Fruit fly (Drosophila melanogaster) whole organism, embryonic: ENCODE data around the gene ND-39.

ENCODE experiments used
- Adf1 ChIP-seq: fragments of 200-800 bp; sonication (Bioruptor generic); IDR thresholded peaks from 2 replicates; pipeline ENCODE4 v1.3.6; 2022; ENCODE audit warnings: missing biosample characterization, missing genetic modification characterization
- Antp ChIP-seq: fragments of 200-800 bp; sonication (Bioruptor generic); optimal IDR thresholded peaks from 3 replicates; lab custom pipeline; 2016; ENCODE audit warnings: missing biosample characterization, missing genetic modification characterization
- Asciz ChIP-seq: fragments of 200-800 bp; sonication (Bioruptor generic); optimal IDR thresholded peaks from 2 replicates; lab custom pipeline; 2017; ENCODE audit warnings: missing biosample characterization, mild to moderate bottlenecking, missing genetic modification characterization, missing genetic modification reagents
- Awh ChIP-seq: fragments of 200-800 bp; sonication (Bioruptor generic); IDR thresholded peaks from 2 replicates; pipeline ENCODE4, ENCODE4 v1.3.6; 2022; ENCODE audit warnings: missing biosample characterization, missing genetic modification characterization
- Blimp-1 ChIP-seq: fragments of 200-800 bp; sonication (Bioruptor generic); optimal IDR thresholded peaks from 3 replicates; lab custom pipeline; 2018; ENCODE audit warnings: missing biosample characterization, missing genetic modification characterization, mild to moderate bottlenecking, moderate library complexity, missing genetic modification reagents
- CG12659 ChIP-seq: fragments of 200-800 bp; sonication (Bioruptor generic); optimal IDR thresholded peaks from 3 replicates; lab custom pipeline; 2017; ENCODE audit warnings: mild to moderate bottlenecking, missing biosample characterization, missing genetic modification reagents, missing genetic modification characterization
- CG13894 ChIP-seq: fragments of 200-800 bp; sonication (Bioruptor generic); optimal IDR thresholded peaks from 3 replicates; lab custom pipeline; 2018; ENCODE audit warnings: missing biosample characterization, mild to moderate bottlenecking, missing genetic modification characterization, moderate library complexity
- CG15696 ChIP-seq: fragments of 200-800 bp; sonication (Bioruptor generic); optimal IDR thresholded peaks from 2 replicates; lab custom pipeline; 2019; ENCODE audit warnings: missing biosample characterization, mild to moderate bottlenecking, missing genetic modification characterization, moderate library complexity
- CG18619 ChIP-seq: fragments of 200-800 bp; sonication (Bioruptor generic); optimal IDR thresholded peaks from 3 replicates; lab custom pipeline; 2017; ENCODE audit warnings: missing biosample characterization, mild to moderate bottlenecking, missing genetic modification characterization
- CG33213 ChIP-seq: fragments of 200-800 bp; sonication (Bioruptor generic); optimal IDR thresholded peaks from 3 replicates; lab custom pipeline; 2016; ENCODE audit warnings: missing biosample characterization, missing genetic modification characterization
- CG34422 ChIP-seq: fragments of 200-800 bp; sonication (Bioruptor generic); IDR thresholded peaks from 3 replicates; pipeline ENCODE4 v1.3.6; 2022; ENCODE audit warnings: missing biosample characterization, missing genetic modification characterization
- CG4282 ChIP-seq: fragments of 200-800 bp; sonication (Bioruptor generic); optimal IDR thresholded peaks from 2 replicates; lab custom pipeline; 2016; ENCODE audit warnings: missing biosample characterization, missing genetic modification characterization
- CG6654 ChIP-seq: fragments of 200-800 bp; sonication (Bioruptor generic); optimal IDR thresholded peaks from 2 replicates; lab custom pipeline; 2017; ENCODE audit warnings: missing biosample characterization, mild to moderate bottlenecking, missing genetic modification characterization
- CG6854 ChIP-seq: fragments of 200-800 bp; sonication (Bioruptor generic); optimal IDR thresholded peaks from 3 replicates; lab custom pipeline; 2017; ENCODE audit warnings: missing biosample characterization, mild to moderate bottlenecking, missing genetic modification characterization
- CG9727 ChIP-seq: fragments of 200-800 bp; sonication (Bioruptor generic); optimal IDR thresholded peaks from 3 replicates; lab custom pipeline; 2017; ENCODE audit warnings: missing biosample characterization, mild to moderate bottlenecking, missing genetic modification characterization
- CG9817 ChIP-seq: fragments of 200-800 bp; sonication (Bioruptor generic); optimal IDR thresholded peaks from 2 replicates; lab custom pipeline; 2018; ENCODE audit warnings: missing biosample characterization, mild to moderate bottlenecking, missing genetic modification characterization, moderate library complexity
- CG9876 ChIP-seq: fragments of 200-800 bp; sonication (Bioruptor generic); optimal IDR thresholded peaks from 2 replicates; lab custom pipeline; 2016; ENCODE audit warnings: missing biosample characterization, missing genetic modification characterization
- D ChIP-seq, 2 experiments: fragments of 200-800 bp in 1 of 2; fragments of >200 bp in 1 of 2; sonication (Bioruptor generic) in 1 of 2; optimal IDR thresholded peaks; 2 replicates in 1 of 2; 3 replicates in 1 of 2; lab custom pipeline; 2017; ENCODE audit warnings: mild to moderate bottlenecking in 1 of 2, missing biosample characterization in 1 of 2, missing genetic modification characterization in 1 of 2, missing genetic modification reagents in 1 of 2
- Dip3 ChIP-seq: fragments of 200-800 bp; sonication (Bioruptor generic); optimal IDR thresholded peaks from 3 replicates; lab custom pipeline; 2016; ENCODE audit warnings: missing biosample characterization, missing genetic modification characterization
- Fer3 ChIP-seq: fragments of 200-800 bp; sonication (Bioruptor generic); optimal IDR thresholded peaks from 2 replicates; lab custom pipeline; 2018; ENCODE audit warnings: missing biosample characterization, mild to moderate bottlenecking, missing genetic modification characterization, moderate library complexity
- HLHmδ ChIP-seq: fragments of 200-800 bp; sonication (Bioruptor generic); optimal IDR thresholded peaks from 2 replicates; lab custom pipeline; 2018; ENCODE audit warnings: missing biosample characterization, mild to moderate bottlenecking, missing genetic modification characterization, moderate library complexity
- Hr3 ChIP-seq: fragments of 200-800 bp; sonication (Bioruptor generic); optimal IDR thresholded peaks from 3 replicates; lab custom pipeline; 2016; ENCODE audit warnings: missing biosample characterization, missing genetic modification characterization
- Hr51 ChIP-seq, 2 experiments: fragments of 200-800 bp; sonication (Bioruptor generic); optimal IDR thresholded peaks; 2 replicates in 1 of 2; 3 replicates in 1 of 2; lab custom pipeline; 2016 to 2018; ENCODE audit warnings: missing biosample characterization in 2 of 2, missing genetic modification characterization in 2 of 2, mild to moderate bottlenecking in 1 of 2, moderate library complexity in 1 of 2
- Neu2 ChIP-seq: fragments of 200-800 bp; sonication (Bioruptor generic); optimal IDR thresholded peaks from 3 replicates; lab custom pipeline; 2016; ENCODE audit warnings: missing biosample characterization, missing genetic modification characterization, borderline replicate concordance
- Oaz ChIP-seq: fragments of 200-800 bp; sonication (Bioruptor generic); IDR thresholded peaks from 2 replicates; pipeline ENCODE4 v1.3.6; 2022; ENCODE audit warnings: missing biosample characterization, missing genetic modification characterization
- Scr ChIP-seq: fragments of 200-800 bp; sonication (Bioruptor generic); IDR thresholded peaks from 2 replicates; pipeline ENCODE4 v1.3.6; 2022; ENCODE audit warnings: missing biosample characterization, missing genetic modification characterization; ENCODE audit not compliant: partially characterized antibody
- Sox102F ChIP-seq: fragments of 200-800 bp; sonication (Bioruptor generic); optimal IDR thresholded peaks from 2 replicates; lab custom pipeline; 2018; ENCODE audit warnings: missing biosample characterization, mild to moderate bottlenecking, missing genetic modification characterization, moderate library complexity
- Sry-δ ChIP-seq: fragments of 200-800 bp; sonication (Bioruptor generic); optimal IDR thresholded peaks from 2 replicates; lab custom pipeline; 2016; ENCODE audit warnings: missing biosample characterization, missing genetic modification characterization
- Xrp1 ChIP-seq: fragments of 200-800 bp; sonication (Bioruptor generic); IDR thresholded peaks from 2 replicates; pipeline ENCODE4 v1.3.6; 2022; ENCODE audit warnings: missing biosample characterization, missing genetic modification characterization
- YL-1 ChIP-seq: fragments of 200-800 bp; sonication (Bioruptor generic); optimal IDR thresholded peaks from 3 replicates; lab custom pipeline; 2017; ENCODE audit warnings: missing biosample characterization, mild to moderate bottlenecking, missing genetic modification characterization
- bcd ChIP-seq: fragments of 200-800 bp; sonication (Bioruptor generic); optimal IDR thresholded peaks from 2 replicates; lab custom pipeline; 2017; ENCODE audit warnings: missing biosample characterization, mild to moderate bottlenecking, missing genetic modification characterization
- caup ChIP-seq: fragments of 200-800 bp; sonication (Bioruptor generic); optimal IDR thresholded peaks from 3 replicates; lab custom pipeline; 2017; ENCODE audit warnings: missing biosample characterization, mild to moderate bottlenecking, missing genetic modification characterization, moderate library complexity; ENCODE audit not compliant: severe bottlenecking
- danr ChIP-seq: fragments of 200-800 bp; sonication (Bioruptor generic); IDR thresholded peaks from 2 replicates; pipeline ENCODE4 v1.3.6; 2022; ENCODE audit warnings: missing biosample characterization, missing genetic modification characterization
- en ChIP-seq: fragments of 200-800 bp; sonication (Bioruptor generic); optimal IDR thresholded peaks from 2 replicates; lab custom pipeline; 2016; ENCODE audit warnings: missing biosample characterization, missing genetic modification characterization
- esg ChIP-seq: fragments of 200-800 bp; sonication (Bioruptor generic); conservative IDR thresholded peaks from 2 replicates; pipeline ENCODE4 v1.3.6; 2022; ENCODE audit warnings: missing biosample characterization, missing genetic modification characterization
- fd96Cb ChIP-seq: fragments of 200-800 bp; sonication (Bioruptor generic); optimal IDR thresholded peaks from 2 replicates; lab custom pipeline; 2018; ENCODE audit warnings: missing biosample characterization, mild to moderate bottlenecking, missing genetic modification characterization, moderate library complexity
- gcm2 ChIP-seq: fragments of 200-800 bp; sonication (Bioruptor generic); optimal IDR thresholded peaks from 2 replicates; lab custom pipeline; 2016; ENCODE audit warnings: missing biosample characterization, missing genetic modification characterization
- lbe ChIP-seq: fragments of 200-800 bp; sonication (Bioruptor generic); optimal IDR thresholded peaks from 2 replicates; lab custom pipeline; 2016; ENCODE audit warnings: missing biosample characterization, mild to moderate bottlenecking, missing genetic modification characterization
- lmd ChIP-seq: fragments of 200-800 bp; sonication (Bioruptor generic); IDR thresholded peaks from 2 replicates; pipeline ENCODE4 v1.3.6; 2022; ENCODE audit warnings: missing biosample characterization, missing genetic modification characterization
- nau ChIP-seq: fragments of 200-800 bp; sonication (Bioruptor generic); optimal IDR thresholded peaks from 3 replicates; lab custom pipeline; 2017; ENCODE audit warnings: missing biosample characterization, mild to moderate bottlenecking, missing genetic modification characterization, missing genetic modification reagents
- oc ChIP-seq: fragments of 200-800 bp; sonication (Bioruptor generic); optimal IDR thresholded peaks from 2 replicates; lab custom pipeline; 2018; ENCODE audit warnings: missing biosample characterization, mild to moderate bottlenecking, missing genetic modification characterization, moderate library complexity
- otp ChIP-seq: fragments of 200-800 bp; sonication (Bioruptor generic); IDR thresholded peaks from 3 replicates; pipeline ENCODE4, ENCODE4 v1.3.6; 2022; ENCODE audit warnings: missing biosample characterization, missing genetic modification characterization
- sim ChIP-seq: fragments of 200-800 bp; sonication (Bioruptor generic); IDR thresholded peaks from 2 replicates; pipeline ENCODE4 v1.3.6; 2022; ENCODE audit warnings: missing biosample characterization, missing genetic modification characterization
- sima ChIP-seq: fragments of 200-800 bp; sonication (Bioruptor generic); optimal IDR thresholded peaks from 2 replicates; lab custom pipeline; 2016; ENCODE audit warnings: missing biosample characterization, missing genetic modification characterization
- stc ChIP-seq: fragments of 200-800 bp; sonication (Bioruptor generic); IDR thresholded peaks from 2 replicates; pipeline ENCODE4 v1.3.6; 2022; ENCODE audit warnings: missing biosample characterization, missing genetic modification characterization
- sug ChIP-seq: fragments of 200-800 bp; optimal IDR thresholded peaks from 2 replicates; lab custom pipeline; 2019; ENCODE audit warnings: missing biosample characterization, mild to moderate bottlenecking, missing genetic modification characterization, moderate library complexity
- ttk ChIP-seq: fragments of 200-800 bp; sonication (Bioruptor generic); IDR thresholded peaks from 2 replicates; pipeline ENCODE4 v2.1.2; 2022; ENCODE audit warnings: missing biosample characterization, missing genetic modification characterization
- unpg ChIP-seq: fragments of 200-800 bp; sonication (Bioruptor generic); optimal IDR thresholded peaks from 3 replicates; lab custom pipeline; 2018; ENCODE audit warnings: missing biosample characterization, mild to moderate bottlenecking, missing genetic modification characterization, moderate library complexity

ND-39 gene

dm6 chr3L:20444815-20445519, 46.9 kb upstream of the ND-39 start (continued):
- TF ChIP-seq CG9727 (GFP tag; lab: Kevin White, UChicago) (peak; percentile 87), D (optimal IDR thresholded peaks at IDR 0.05; lab: Kevin White, UChicago) (no peak), D (GFP tag; optimal IDR thresholded peaks at IDR 0.05; lab: Kevin White, UChicago) (peak; percentile 80), Sry-δ (GFP tag; lab: Kevin White, UChicago) (no peak), HLHmδ (no peak), danr (GFP tag; lab: Robert Waterston, UW) (peak; percentile 66; the same call in 1 of the 2 replicates), CG34422 (GFP tag; lab: Robert Waterston, UW) (peak; percentile 94), Hr51 (GFP tag; optimal IDR thresholded peaks at IDR 0.05; lab: Kevin White, UChicago) (peak in 1 of 2 experiments; percentile 90), CG18619 (GFP tag; lab: Kevin White, UChicago) (peak; percentile 78), Xrp1 (GFP tag; lab: Robert Waterston, UW) (peak; percentile 93), stc (peak; percentile 91), ttk (GFP tag; lab: Robert Waterston, UW) (peak; percentile 87), CG12659 (peak; percentile 88), gcm2 (GFP tag; lab: Kevin White, UChicago) (peak; percentile 33), unpg (GFP tag; lab: Kevin White, UChicago) (peak; percentile 93), Scr (GFP tag; lab: Robert Waterston, UW) (0 out of 2 replicates have a peak, but pooled peaks have one; percentile 9), bcd (GFP tag; lab: Kevin White, UChicago) (peak; percentile 85), Blimp-1 (GFP tag; lab: Kevin White, UChicago) (peak; percentile 85), en (GFP tag; lab: Kevin White, UChicago) (no peak), Sox102F (peak; percentile 91), CG33213 (no peak), nau (peak; percentile 77), Adf1 (peak; percentile 54), CG9817 (peak; percentile 69), sima (GFP tag; lab: Kevin White, UChicago) (no peak), Neu2 (GFP tag; lab: Kevin White, UChicago) (no peak), Dip3 (peak; percentile 9), Antp (peak; percentile 5), YL-1 (GFP tag; lab: Kevin White, UChicago) (peak; percentile 34), caup (GFP tag; lab: Kevin White, UChicago) (peak; percentile 84), Asciz (GFP tag; lab: Kevin White, UChicago) (peak; percentile 83), fd96Cb (tag; lab: Kevin White, UChicago) (peak; percentile 87), sug (tag; lab: Kevin White, UChicago) (peak; percentile 53), CG13894 (peak; percentile 30), oc (tag; lab: Kevin White, UChicago) (peak; percentile 81), lbe (GFP tag; lab: Kevin White, UChicago) (peak; percentile 91), esg (peak; percentile 89), lmd (GFP tag; lab: Robert Waterston, UW) (peak; percentile 91), CG9876 (GFP tag; lab: Kevin White, UChicago) (no peak), sim (peak; percentile 86), Awh (peak; percentile 92), CG6654 (GFP tag; lab: Kevin White, UChicago) (peak; percentile 67), CG6854 (GFP tag; lab: Kevin White, UChicago) (peak; percentile 62), CG15696 (tag; lab: Kevin White, UChicago) (peak; percentile 43), CG4282 (GFP tag; lab: Kevin White, UChicago) (peak; percentile 27), Oaz (GFP tag; lab: Robert Waterston, UW) (peak; percentile 85), Fer3 (tag; lab: Kevin White, UChicago) (peak; percentile 86), Hr3 (GFP tag; lab: Kevin White, UChicago) (peak; percentile 77), otp (GFP tag; lab: Robert Waterston, UW) (peak; percentile 84)
